Fruit fly (Drosophila melanogaster) whole organism, pupa: ENCODE measurements around the gene CG13295.

Experiments
- CG10348 ChIP-seq: fragments of 200-800 bp; sonication (Bioruptor generic); IDR thresholded peaks from 2 replicates; pipeline ENCODE4 v1.3.6; 2022; ENCODE audit warnings: missing biosample characterization, missing genetic modification characterization
- CG12605 ChIP-seq: fragments of 200-800 bp; sonication (Bioruptor generic); IDR thresholded peaks from 2 replicates; pipeline ENCODE4 v1.3.6; 2022; ENCODE audit warnings: missing biosample characterization, missing genetic modification characterization
- CG13204 ChIP-seq: fragments of 200-800 bp; sonication (Bioruptor generic); optimal IDR thresholded peaks from 2 replicates; lab custom pipeline; 2018; ENCODE audit warnings: missing biosample characterization, mild to moderate bottlenecking, missing genetic modification characterization, moderate library complexity
- CG14655 ChIP-seq: fragments of 200-800 bp; sonication (Bioruptor generic); optimal IDR thresholded peaks from 3 replicates; lab custom pipeline; 2017; ENCODE audit warnings: mild to moderate bottlenecking, missing biosample characterization, missing genetic modification reagents, missing genetic modification characterization
- CG15710 ChIP-seq: fragments of 200-800 bp; sonication (Bioruptor generic); optimal IDR thresholded peaks from 2 replicates; lab custom pipeline; 2018; ENCODE audit warnings: missing biosample characterization, mild to moderate bottlenecking, missing genetic modification characterization, moderate library complexity
- CG17806 ChIP-seq: fragments of 200-800 bp; sonication (Bioruptor generic); optimal IDR thresholded peaks from 2 replicates; lab custom pipeline; 2018; ENCODE audit warnings: missing biosample characterization, mild to moderate bottlenecking, missing genetic modification characterization, moderate library complexity
- CG32121 ChIP-seq: fragments of 200-800 bp; sonication (Bioruptor generic); IDR thresholded peaks from 2 replicates; pipeline ENCODE4 v1.3.6; 2022; ENCODE audit warnings: missing biosample characterization, missing genetic modification characterization
- CG34367 ChIP-seq: fragments of 200-800 bp; sonication (Bioruptor generic); optimal IDR thresholded peaks from 2 replicates; lab custom pipeline; 2018; ENCODE audit warnings: missing biosample characterization, mild to moderate bottlenecking, missing genetic modification characterization
- CG4496 ChIP-seq: fragments of 200-800 bp; sonication (Bioruptor generic); IDR thresholded peaks from 3 replicates; pipeline ENCODE4 v1.3.6; 2022; ENCODE audit warnings: missing biosample characterization, missing genetic modification characterization
- CG8159 ChIP-seq: fragments of 200-800 bp; sonication (Bioruptor generic); optimal IDR thresholded peaks from 3 replicates; lab custom pipeline; 2018; ENCODE audit warnings: missing biosample characterization, mild to moderate bottlenecking, missing genetic modification characterization, moderate library complexity
- CG8301 ChIP-seq: fragments of 200-800 bp; sonication (Bioruptor generic); optimal IDR thresholded peaks from 2 replicates; lab custom pipeline; 2018; ENCODE audit warnings: missing biosample characterization, mild to moderate bottlenecking, missing genetic modification characterization
- CG9948 ChIP-seq: fragments of 200-800 bp; sonication (Bioruptor generic); optimal IDR thresholded peaks from 2 replicates; lab custom pipeline; 2018; ENCODE audit warnings: missing biosample characterization, mild to moderate bottlenecking, missing genetic modification characterization, moderate library complexity
- D1 ChIP-seq: fragments of 200-800 bp; sonication (Bioruptor generic); optimal IDR thresholded peaks from 2 replicates; lab custom pipeline; 2018; ENCODE audit warnings: missing biosample characterization, mild to moderate bottlenecking, missing genetic modification characterization, moderate library complexity
- EcR ChIP-seq: fragments of 200-800 bp; sonication (Bioruptor generic); optimal IDR thresholded peaks from 3 replicates; lab custom pipeline; 2019; ENCODE audit warnings: missing biosample characterization, missing genetic modification characterization, mild to moderate bottlenecking, moderate library complexity, missing genetic modification reagents
- Ets98B ChIP-seq: fragments of 200-800 bp; sonication (Bioruptor generic); IDR thresholded peaks from 2 replicates; pipeline ENCODE4 v1.3.6; 2022; ENCODE audit warnings: missing biosample characterization, missing genetic modification characterization
- Pif1A ChIP-seq: fragments of 200-800 bp; sonication (Bioruptor generic); optimal IDR thresholded peaks from 3 replicates; lab custom pipeline; 2016; ENCODE audit warnings: missing biosample characterization, missing genetic modification characterization
- Pif1B ChIP-seq: fragments of 200-800 bp; sonication (Bioruptor generic); optimal IDR thresholded peaks from 3 replicates; lab custom pipeline; 2016; ENCODE audit warnings: missing biosample characterization, missing genetic modification characterization
- Snoo ChIP-seq: fragments of 200-800 bp; sonication (Bioruptor generic); optimal IDR thresholded peaks from 3 replicates; lab custom pipeline; 2017; ENCODE audit warnings: missing biosample characterization, mild to moderate bottlenecking, missing genetic modification characterization, inconsistent platforms
- fd96Ca ChIP-seq: fragments of 200-800 bp; sonication (Bioruptor generic); IDR thresholded peaks from 3 replicates; pipeline ENCODE4 v1.3.6; 2022; ENCODE audit warnings: missing biosample characterization, missing genetic modification characterization
- gl ChIP-seq: fragments of 200-800 bp; sonication (Bioruptor generic); optimal IDR thresholded peaks from 2 replicates; lab custom pipeline; 2018; ENCODE audit warnings: missing biosample characterization, mild to moderate bottlenecking, missing genetic modification characterization
- rn ChIP-seq: fragments of 200-800 bp; sonication (Bioruptor generic); IDR thresholded peaks from 2 replicates; pipeline ENCODE4 v1.3.6; 2022; ENCODE audit warnings: missing biosample characterization, missing genetic modification characterization

The CG13295 gene

dm6 chr3L:6093213-6093612 is 18.2 kb upstream of the CG13295 start, which contains the start of gene CG10469:
Gene CG10469 (minus strand): TSS chr3L:6093313.
- TF ChIP-seq CG9948 (no peak), Pif1A (GFP tag; lab: Kevin White, UChicago) (no peak), fd96Ca (GFP tag; lab: Robert Waterston, UW) (no peak), CG8301 (tag; lab: Kevin White, UChicago) (no peak), CG13204 (GFP tag; lab: Kevin White, UChicago) (no peak), CG4496 (GFP tag; lab: Robert Waterston, UW) (no peak), CG14655 (GFP tag; lab: Kevin White, UChicago) (no peak), CG10348 (GFP tag; lab: Robert Waterston, UW) (no peak), CG8159 (tag; lab: Kevin White, UChicago) (no peak), CG32121 (GFP tag; lab: Robert Waterston, UW) (no peak), Snoo (tag; lab: Kevin White, UChicago) (no peak), CG12605 (GFP tag; lab: Robert Waterston, UW) (no peak), Ets98B (GFP tag; lab: Robert Waterston, UW) (no peak), Pif1B (GFP tag; lab: Kevin White, UChicago) (no peak), D1 (no peak), CG34367 (tag; lab: Kevin White, UChicago) (no peak), rn (no peak), gl (tag; lab: Kevin White, UChicago) (no peak), EcR (GFP tag; lab: Kevin White, UChicago) (no peak), CG15710 (tag; lab: Kevin White, UChicago) (no peak)

DNA sequence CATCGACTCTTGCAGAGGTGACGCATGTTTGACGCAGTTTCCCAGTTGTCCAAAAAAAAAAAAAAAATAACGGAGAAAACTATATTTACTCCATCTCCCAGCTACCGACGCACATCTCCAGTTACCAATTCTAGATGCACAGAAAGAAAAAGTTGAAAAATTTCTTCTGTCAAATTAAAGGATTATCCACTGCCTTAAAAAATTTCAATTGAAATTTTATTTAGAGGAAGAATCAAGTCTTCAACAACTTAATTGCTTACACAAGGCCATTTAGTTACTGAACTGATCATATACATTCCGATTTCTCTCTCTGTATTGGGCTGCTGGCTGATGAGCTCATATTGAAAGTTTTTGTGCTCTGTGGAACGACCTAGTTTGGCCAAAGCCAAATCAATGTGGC is 10.9 kb upstream of the CG13295 start:
- TF ChIP-seq CG9948 (no peak), CG17806 (tag; lab: Kevin White, UChicago) (no peak), CG13204 (GFP tag; lab: Kevin White, UChicago) (no peak), Snoo (tag; lab: Kevin White, UChicago) (no peak), CG8301 (tag; lab: Kevin White, UChicago) (no peak), gl (tag; lab: Kevin White, UChicago) (no peak), CG8159 (tag; lab: Kevin White, UChicago) (no peak), CG10348 (GFP tag; lab: Robert Waterston, UW) (0 out of 2 replicates have a peak, but pooled peaks have one; percentile 26), CG15710 (tag; lab: Kevin White, UChicago) (no peak), CG4496 (GFP tag; lab: Robert Waterston, UW) (peak; percentile 44; the same call in 1 of the 3 replicates), fd96Ca (GFP tag; lab: Robert Waterston, UW) (no peak), D1 (no peak), Ets98B (GFP tag; lab: Robert Waterston, UW) (0 out of 2 replicates have a peak, but pooled peaks have one; percentile 8), Pif1B (GFP tag; lab: Kevin White, UChicago) (no peak), rn (no peak), EcR (GFP tag; lab: Kevin White, UChicago) (no peak), CG34367 (tag; lab: Kevin White, UChicago) (no peak), CG32121 (GFP tag; lab: Robert Waterston, UW) (no peak), CG14655 (GFP tag; lab: Kevin White, UChicago) (no peak), CG12605 (GFP tag; lab: Robert Waterston, UW) (0 out of 2 replicates have a peak, but pooled peaks have one; percentile 24), Pif1A (GFP tag; lab: Kevin White, UChicago) (no peak)
- TF ChIP-seq, all 21 proteins: peak for 4

DNA sequence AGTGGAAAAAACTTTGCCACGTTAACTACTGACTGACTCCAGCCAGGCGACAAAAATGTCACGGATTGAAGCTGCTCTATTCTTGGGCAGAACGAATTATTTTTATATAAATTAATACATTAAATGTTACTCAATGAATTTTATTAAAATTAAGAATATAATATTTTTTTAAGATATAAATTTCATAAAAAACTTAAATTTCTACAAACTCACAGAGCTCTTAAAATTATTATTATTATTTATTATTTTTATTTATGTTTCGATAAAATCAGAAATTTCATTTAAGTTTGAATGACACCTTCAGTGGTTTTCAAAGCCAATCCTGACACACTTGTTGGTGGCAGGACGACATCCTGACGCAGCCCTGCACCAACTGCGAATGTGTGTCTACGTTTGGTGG is 10.1 kb upstream of the CG13295 start:
- TF ChIP-seq CG8159 (tag; lab: Kevin White, UChicago) (peak; percentile 67), gl (tag; lab: Kevin White, UChicago) (no peak), rn (no peak), Ets98B (GFP tag; lab: Robert Waterston, UW) (no peak), Snoo (tag; lab: Kevin White, UChicago) (no peak), CG14655 (GFP tag; lab: Kevin White, UChicago) (peak; percentile 40), fd96Ca (GFP tag; lab: Robert Waterston, UW) (no peak), Pif1A (GFP tag; lab: Kevin White, UChicago) (peak; percentile 57), Pif1B (GFP tag; lab: Kevin White, UChicago) (peak; percentile 74), CG9948 (peak; percentile 55), CG12605 (GFP tag; lab: Robert Waterston, UW) (no peak), CG13204 (GFP tag; lab: Kevin White, UChicago) (peak; percentile 14), CG10348 (GFP tag; lab: Robert Waterston, UW) (no peak), CG15710 (tag; lab: Kevin White, UChicago) (peak; percentile 70), CG32121 (GFP tag; lab: Robert Waterston, UW) (no peak), CG34367 (tag; lab: Kevin White, UChicago) (peak; percentile 61), CG8301 (tag; lab: Kevin White, UChicago) (no peak), CG4496 (GFP tag; lab: Robert Waterston, UW) (no peak), EcR (GFP tag; lab: Kevin White, UChicago) (no peak), D1 (peak; percentile 34), CG17806 (tag; lab: Kevin White, UChicago) (peak; percentile 31)

dm6 chr3L:6084446-6084845 is 9.4 kb upstream of the CG13295 start:
- TF ChIP-seq CG10348 (GFP tag; lab: Robert Waterston, UW) (no peak), CG13204 (GFP tag; lab: Kevin White, UChicago) (no peak), CG14655 (GFP tag; lab: Kevin White, UChicago) (peak; percentile 67), CG32121 (GFP tag; lab: Robert Waterston, UW) (peak; percentile 48; the same call in 1 of the 2 replicates), Pif1B (GFP tag; lab: Kevin White, UChicago) (peak; percentile 10), CG15710 (tag; lab: Kevin White, UChicago) (peak; percentile 39), Pif1A (GFP tag; lab: Kevin White, UChicago) (peak; percentile 6), rn (no peak), gl (tag; lab: Kevin White, UChicago) (no peak), CG34367 (tag; lab: Kevin White, UChicago) (peak; percentile 15), fd96Ca (GFP tag; lab: Robert Waterston, UW) (no peak), CG8159 (tag; lab: Kevin White, UChicago) (peak; percentile 49), CG17806 (tag; lab: Kevin White, UChicago) (peak; percentile 28), CG4496 (GFP tag; lab: Robert Waterston, UW) (no peak; the same call in 2 of the 3 replicates), Snoo (tag; lab: Kevin White, UChicago) (no peak), CG8301 (tag; lab: Kevin White, UChicago) (peak; percentile 64), CG9948 (peak; percentile 62), EcR (GFP tag; lab: Kevin White, UChicago) (no peak), Ets98B (GFP tag; lab: Robert Waterston, UW) (no peak), CG12605 (GFP tag; lab: Robert Waterston, UW) (peak; percentile 53), D1 (no peak)
- TF ChIP-seq, all 21 proteins: peak for 11
